Worm (Caenorhabditis elegans) whole organism, L1 larva: Measurements from ENCODE around the gene R02D5.7.

ENCODE experiments used
- blmp-1 ChIP-seq: fragments of 150-350 bp; optimal IDR thresholded peaks from 2 replicates; lab custom pipeline; 2014; ENCODE audit warnings: missing biosample characterization, missing genetic modification characterization
- elt-3 ChIP-seq, 6 experiments: fragments of 150-350 bp in 1 of 6; sonication (generic microtip); optimal IDR thresholded peaks; 2 replicates each; lab custom pipeline; 2017 to 2018; ENCODE audit warnings: missing biosample characterization in 6 of 6, missing genetic modification characterization in 6 of 6, inconsistent platforms in 1 of 6
- fos-1 ChIP-seq: fragments of 150-350 bp; optimal IDR thresholded peaks from 2 replicates; lab custom pipeline; 2014; ENCODE audit warnings: missing biosample characterization, missing genetic modification characterization
- lin-13 ChIP-seq: fragments of 150-350 bp; optimal IDR thresholded peaks from 2 replicates; lab custom pipeline; 2014; ENCODE audit warnings: missing biosample characterization, missing genetic modification reagents, missing genetic modification characterization
- lin-14 ChIP-seq: fragments of 200-800 bp; sonication (Bioruptor generic); optimal IDR thresholded peaks from 2 replicates; lab custom pipeline; 2018; ENCODE audit warnings: mild to moderate bottlenecking, missing genetic modification characterization, moderate library complexity, missing compliant biosample characterization
- lin-39 ChIP-seq: fragments of 150-350 bp; optimal IDR thresholded peaks from 2 replicates; lab custom pipeline; 2014; ENCODE audit warnings: missing biosample characterization, missing genetic modification reagents, missing genetic modification characterization
- lsy-2 ChIP-seq, 2 experiments: fragments of 150-350 bp; optimal IDR thresholded peaks; 2 replicates each; lab custom pipeline; 2014; ENCODE audit warnings: missing biosample characterization in 2 of 2, missing genetic modification characterization in 2 of 2
- mef-2 ChIP-seq: fragments of 150-350 bp; optimal IDR thresholded peaks from 2 replicates; lab custom pipeline; 2014; ENCODE audit warnings: missing biosample characterization, missing genetic modification characterization
- nhr-12 ChIP-seq: sonication (generic microtip); optimal IDR thresholded peaks from 2 replicates; lab custom pipeline; 2017; ENCODE audit warnings: missing biosample characterization, missing genetic modification characterization
- nhr-71 ChIP-seq: sonication (generic microtip); optimal IDR thresholded peaks from 2 replicates; lab custom pipeline; 2016; ENCODE audit warnings: mild to moderate bottlenecking, missing genetic modification characterization, moderate library complexity, missing compliant biosample characterization
- nhr-77 ChIP-seq: fragments of 150-350 bp; optimal IDR thresholded peaks from 2 replicates; lab custom pipeline; 2014; ENCODE audit warnings: missing biosample characterization, missing genetic modification characterization
- xbp-1 ChIP-seq: sonication (generic microtip); optimal IDR thresholded peaks from 2 replicates; lab custom pipeline; 2016; ENCODE audit warnings: missing genetic modification characterization, missing compliant biosample characterization
- zag-1 ChIP-seq: fragments of 150-350 bp; optimal IDR thresholded peaks from 2 replicates; lab custom pipeline; 2014; ENCODE audit warnings: missing biosample characterization, missing genetic modification characterization

- no peak for TF ChIP-seq nhr-77
- TF ChIP-seq mef-2 (tag; lab: Kevin White, UChicago): no peak
- TF ChIP-seq elt-3 (tag; optimal IDR thresholded peaks at IDR 0.05; lab: Kevin White, UChicago): no peak
- TF ChIP-seq nhr-12 (tag; lab: Kevin White, UChicago): no peak
- TF ChIP-seq lin-39 (tag; lab: Kevin White, UChicago): no peak
- no peak for TF ChIP-seq nhr-71 (tag; lab: Kevin White, UChicago)
- TF ChIP-seq lin-13 (GFP tag; lab: Kevin White, UChicago): no peak
- TF ChIP-seq lin-14 (GFP tag; lab: Kevin White, UChicago): no peak
- no peak for TF ChIP-seq blmp-1 (tag; lab: Kevin White, UChicago)
- TF ChIP-seq lsy-2 (tag; optimal IDR thresholded peaks at IDR 0.05; lab: Kevin White, UChicago): no peak
- TF ChIP-seq zag-1 (tag; lab: Kevin White, UChicago): no peak
- no peak for TF ChIP-seq fos-1
- TF ChIP-seq xbp-1 (tag; lab: Kevin White, UChicago): no peak
These were observed 12.4 kb downstream of the R02D5.7 start, which contains the start of gene clec-57 for ce11 chrV:14468931-14469330.
